Worm (Caenorhabditis elegans): Measurements from ENCODE around the gene F44A6.4.

DNA sequence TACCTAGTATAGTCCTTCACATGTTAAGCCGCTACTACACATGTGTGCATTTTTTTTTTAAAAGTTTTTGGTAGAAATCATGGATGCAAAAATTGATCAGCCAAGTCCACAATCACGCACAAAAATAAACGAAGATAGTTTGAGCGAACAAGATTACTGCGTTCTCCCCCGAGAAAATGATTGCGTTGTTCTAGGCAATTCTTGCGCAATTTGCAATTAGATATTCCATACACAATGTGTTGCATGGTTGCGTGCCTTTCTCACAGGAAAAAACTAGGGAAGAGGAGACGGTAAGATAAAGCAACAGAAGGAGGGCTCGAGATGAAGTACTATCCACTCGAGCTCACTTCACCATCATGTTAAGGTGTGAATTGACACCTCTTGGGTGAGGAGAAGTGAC is 9.3 kb downstream of the F44A6.4 start:
- TF ChIP-seq scrt-1 (GFP tag; IDR thresholded peaks at IDR 0.05), result no peak
- TF ChIP-seq hmg-4 (GFP tag; optimal IDR thresholded peaks at IDR 0.05), result no peak
- TF ChIP-seq ama-1 (optimal IDR thresholded peaks at IDR 0.05), result no peak
- no peak for TF ChIP-seq flt-1 (GFP tag; IDR thresholded peaks at IDR 0.05)

All from whole organism, early embryonic.